Fruit fly (Drosophila melanogaster) whole organism, embryonic: ENCODE results near the gene CG42307.

Source experiments
- CG12071 ChIP-seq: fragments of 200-800 bp; sonication (Bioruptor generic); optimal IDR thresholded peaks from 3 replicates; lab custom pipeline; 2018; ENCODE audit warnings: missing biosample characterization, mild to moderate bottlenecking, missing genetic modification characterization
- CG12219 ChIP-seq: fragments of 200-800 bp; sonication (Bioruptor generic); optimal IDR thresholded peaks from 3 replicates; lab custom pipeline; 2018; ENCODE audit warnings: missing biosample characterization, mild to moderate bottlenecking, missing genetic modification characterization
- CG12236 ChIP-seq: fragments of 200-800 bp; sonication (Bioruptor generic); optimal IDR thresholded peaks from 2 replicates; lab custom pipeline; 2016; ENCODE audit warnings: missing biosample characterization, missing genetic modification characterization
- CG1233 ChIP-seq: fragments of 200-800 bp; sonication (Bioruptor generic); optimal IDR thresholded peaks from 4 replicates; lab custom pipeline; 2018; ENCODE audit warnings: missing biosample characterization, mild to moderate bottlenecking, missing genetic modification characterization
- CG13287 ChIP-seq: fragments of 200-800 bp; sonication (Bioruptor generic); IDR thresholded peaks from 2 replicates; pipeline ENCODE4 v1.3.6; 2022; ENCODE audit warnings: missing biosample characterization, missing genetic modification characterization; ENCODE audit not compliant: partially characterized antibody
- CG1602 ChIP-seq: fragments of 200-800 bp; sonication (Bioruptor generic); optimal IDR thresholded peaks from 3 replicates; lab custom pipeline; 2016; ENCODE audit warnings: missing biosample characterization, missing genetic modification characterization
- CG17568 ChIP-seq: fragments of 200-800 bp; sonication (Bioruptor generic); optimal IDR thresholded peaks from 2 replicates; lab custom pipeline; 2018; ENCODE audit warnings: missing biosample characterization, mild to moderate bottlenecking, missing genetic modification characterization, moderate library complexity
- CG17802 ChIP-seq: fragments of 200-800 bp; sonication (Bioruptor generic); optimal IDR thresholded peaks from 2 replicates; lab custom pipeline; 2018; ENCODE audit warnings: missing biosample characterization, mild to moderate bottlenecking, missing genetic modification characterization, moderate library complexity
- CG30020 ChIP-seq: fragments of 200-800 bp; optimal IDR thresholded peaks from 2 replicates; lab custom pipeline; 2019; ENCODE audit warnings: missing biosample characterization, mild to moderate bottlenecking, missing genetic modification characterization, moderate library complexity
- CG6175 ChIP-seq: fragments of 200-800 bp; sonication (Bioruptor generic); IDR thresholded peaks from 3 replicates; pipeline ENCODE4 v1.3.6; 2022; ENCODE audit warnings: missing biosample characterization, missing genetic modification characterization
- CG6272 ChIP-seq: fragments of 200-800 bp; sonication (Bioruptor generic); IDR thresholded peaks from 2 replicates; pipeline ENCODE4 v1.3.6; 2022; ENCODE audit warnings: missing biosample characterization, missing genetic modification characterization
- CG8388 ChIP-seq: fragments of 200-800 bp; sonication (Bioruptor generic); optimal IDR thresholded peaks from 2 replicates; lab custom pipeline; 2019; ENCODE audit warnings: missing biosample characterization, mild to moderate bottlenecking, missing genetic modification characterization, moderate library complexity
- CG8478 ChIP-seq: fragments of >200 bp; optimal IDR thresholded peaks from 2 replicates; lab custom pipeline; 2018
- CG8944 ChIP-seq: fragments of 200-800 bp; sonication (Bioruptor generic); optimal IDR thresholded peaks from 3 replicates; lab custom pipeline; 2016; ENCODE audit warnings: missing biosample characterization, missing genetic modification characterization
- CG9797 ChIP-seq: fragments of 200-800 bp; sonication (Bioruptor generic); optimal IDR thresholded peaks from 3 replicates; lab custom pipeline; 2018; ENCODE audit warnings: missing biosample characterization, mild to moderate bottlenecking, missing genetic modification characterization
- Camta ChIP-seq: fragments of 200-800 bp; sonication (Bioruptor generic); optimal IDR thresholded peaks from 2 replicates; lab custom pipeline; 2016; ENCODE audit warnings: missing biosample characterization, missing genetic modification characterization
- Dfd ChIP-seq, 2 experiments: fragments of >200 bp; optimal IDR thresholded peaks; 2 replicates each; lab custom pipeline; 2017; ENCODE audit warnings: missing biosample characterization in 2 of 2, missing genetic modification characterization in 2 of 2
- Doc2 ChIP-seq: fragments of 200-800 bp; sonication (Bioruptor generic); IDR thresholded peaks from 2 replicates; pipeline ENCODE4 v1.3.6; 2022; ENCODE audit warnings: missing biosample characterization, missing genetic modification characterization
- E2f2 ChIP-seq: fragments of 200-800 bp; sonication (Bioruptor generic); IDR thresholded peaks from 2 replicates; pipeline ENCODE4 v1.3.6; 2022; ENCODE audit warnings: missing biosample characterization, missing genetic modification characterization
- Fer3 ChIP-seq: fragments of 200-800 bp; sonication (Bioruptor generic); optimal IDR thresholded peaks from 2 replicates; lab custom pipeline; 2018; ENCODE audit warnings: missing biosample characterization, mild to moderate bottlenecking, missing genetic modification characterization, moderate library complexity
- Hmr ChIP-seq: fragments of 200-800 bp; sonication (Bioruptor generic); optimal IDR thresholded peaks from 3 replicates; lab custom pipeline; 2017; ENCODE audit warnings: mild to moderate bottlenecking, missing biosample characterization, missing genetic modification reagents, missing genetic modification characterization
- MESR4 ChIP-seq: fragments of 200-800 bp; sonication (Bioruptor generic); optimal IDR thresholded peaks from 2 replicates; lab custom pipeline; 2018; ENCODE audit warnings: missing biosample characterization, mild to moderate bottlenecking, missing genetic modification characterization, moderate library complexity
- Mad ChIP-seq: fragments of 200-800 bp; sonication (Bioruptor generic); optimal IDR thresholded peaks from 2 replicates; lab custom pipeline; 2016; ENCODE audit warnings: missing biosample characterization, missing genetic modification characterization
- Mes4 ChIP-seq: fragments of 200-800 bp; sonication (Bioruptor generic); optimal IDR thresholded peaks from 2 replicates; lab custom pipeline; 2016; ENCODE audit warnings: missing biosample characterization, missing genetic modification characterization
- Sin3A ChIP-seq: fragments of >200 bp; optimal IDR thresholded peaks from 2 replicates; lab custom pipeline; 2018
- Sry-β ChIP-seq: fragments of 200-800 bp; sonication (Bioruptor generic); optimal IDR thresholded peaks from 2 replicates; lab custom pipeline; 2018; ENCODE audit warnings: missing biosample characterization, mild to moderate bottlenecking, missing genetic modification characterization, moderate library complexity
- Sry-δ ChIP-seq: fragments of 200-800 bp; sonication (Bioruptor generic); optimal IDR thresholded peaks from 2 replicates; lab custom pipeline; 2016; ENCODE audit warnings: missing biosample characterization, missing genetic modification characterization
- TFAM ChIP-seq: fragments of 200-800 bp; sonication (Bioruptor generic); optimal IDR thresholded peaks from 2 replicates; lab custom pipeline; 2017; ENCODE audit warnings: missing biosample characterization, missing genetic modification characterization, inconsistent platforms
- Tbp ChIP-seq: fragments of >200 bp; optimal IDR thresholded peaks from 2 replicates; lab custom pipeline; 2018; ENCODE audit warnings: missing biosample characterization, missing genetic modification characterization
- ab ChIP-seq: fragments of 200-800 bp; sonication (Bioruptor generic); optimal IDR thresholded peaks from 2 replicates; lab custom pipeline; 2016; ENCODE audit warnings: missing biosample characterization, missing genetic modification characterization
- cato ChIP-seq: fragments of 200-800 bp; sonication (Bioruptor generic); optimal IDR thresholded peaks from 2 replicates; lab custom pipeline; 2016; ENCODE audit warnings: missing biosample characterization, missing genetic modification characterization, borderline replicate concordance
- crc ChIP-seq: fragments of 200-800 bp; sonication (Bioruptor generic); optimal IDR thresholded peaks from 2 replicates; lab custom pipeline; 2016; ENCODE audit warnings: missing biosample characterization, missing genetic modification characterization
- dimm ChIP-seq: fragments of 200-800 bp; sonication (Bioruptor generic); IDR thresholded peaks from 2 replicates; pipeline ENCODE4 v1.3.6; 2022; ENCODE audit warnings: missing biosample characterization, missing genetic modification characterization
- eyg ChIP-seq: fragments of 200-800 bp; sonication (Bioruptor generic); optimal IDR thresholded peaks from 3 replicates; lab custom pipeline; 2016; ENCODE audit warnings: missing biosample characterization, missing genetic modification characterization
- gt ChIP-seq: fragments of 200-800 bp; sonication (Bioruptor generic); IDR thresholded peaks from 2 replicates; pipeline ENCODE4 v1.3.6; 2022; ENCODE audit warnings: missing biosample characterization, missing genetic modification characterization
- inv ChIP-seq: fragments of 200-800 bp; sonication (Bioruptor generic); IDR thresholded peaks from 2 replicates; pipeline ENCODE4 v1.3.6; 2022; ENCODE audit warnings: missing biosample characterization, missing genetic modification characterization; ENCODE audit not compliant: partially characterized antibody
- kah ChIP-seq: fragments of 200-800 bp; sonication (Bioruptor generic); optimal IDR thresholded peaks from 2 replicates; lab custom pipeline; 2018; ENCODE audit warnings: missing biosample characterization, mild to moderate bottlenecking, missing genetic modification characterization
- ken ChIP-seq: fragments of 200-800 bp; sonication (Bioruptor generic); IDR thresholded peaks from 3 replicates; pipeline ENCODE4 v1.3.6; 2022; ENCODE audit warnings: missing biosample characterization, missing genetic modification characterization
- mam ChIP-seq: fragments of 200-800 bp; sonication (Bioruptor generic); optimal IDR thresholded peaks from 3 replicates; lab custom pipeline; 2016; ENCODE audit warnings: missing biosample characterization, missing genetic modification characterization
- nau ChIP-seq: fragments of 200-800 bp; sonication (Bioruptor generic); optimal IDR thresholded peaks from 3 replicates; lab custom pipeline; 2017; ENCODE audit warnings: missing biosample characterization, mild to moderate bottlenecking, missing genetic modification characterization, missing genetic modification reagents
- nerfin-2 ChIP-seq: fragments of 200-800 bp; sonication (Bioruptor generic); IDR thresholded peaks from 2 replicates; pipeline ENCODE4 v1.3.6; 2022; ENCODE audit warnings: missing biosample characterization, missing genetic modification characterization; ENCODE audit not compliant: partially characterized antibody
- pb ChIP-seq: fragments of 200-800 bp; sonication (Bioruptor generic); optimal IDR thresholded peaks from 3 replicates; lab custom pipeline; 2016; ENCODE audit warnings: missing biosample characterization, missing genetic modification characterization
- pnt ChIP-seq: fragments of 200-800 bp; sonication (Bioruptor generic); optimal IDR thresholded peaks from 3 replicates; lab custom pipeline; 2016; ENCODE audit warnings: missing biosample characterization, missing genetic modification characterization
- prd ChIP-seq, 3 experiments: fragments of >200 bp in 2 of 3; fragments of 200-800 bp in 1 of 3; sonication (Bioruptor generic) in 1 of 3; optimal IDR thresholded peaks in 2 of 3; IDR thresholded peaks in 1 of 3; 2 replicates in 2 of 3; 3 replicates in 1 of 3; pipeline versions ENCODE4 v1.3.6 to Lab custom; 2017 to 2022; ENCODE audit warnings: missing biosample characterization in 1 of 3, missing genetic modification characterization in 1 of 3
- pzg ChIP-seq: fragments of 200-800 bp; sonication (Bioruptor generic); optimal IDR thresholded peaks from 3 replicates; lab custom pipeline; 2018; ENCODE audit warnings: missing biosample characterization, mild to moderate bottlenecking, missing genetic modification characterization, moderate library complexity
- run ChIP-seq: fragments of 200-800 bp; sonication (Bioruptor generic); optimal IDR thresholded peaks from 3 replicates; lab custom pipeline; 2018; ENCODE audit warnings: missing biosample characterization, mild to moderate bottlenecking, missing genetic modification characterization
- sd ChIP-seq: fragments of 200-800 bp; sonication (Bioruptor generic); optimal IDR thresholded peaks from 3 replicates; lab custom pipeline; 2018; ENCODE audit warnings: missing biosample characterization, mild to moderate bottlenecking, missing genetic modification characterization, moderate library complexity
- sim ChIP-seq: fragments of 200-800 bp; sonication (Bioruptor generic); IDR thresholded peaks from 2 replicates; pipeline ENCODE4 v1.3.6; 2022; ENCODE audit warnings: missing biosample characterization, missing genetic modification characterization
- sr ChIP-seq: fragments of 200-800 bp; sonication (Bioruptor generic); IDR thresholded peaks from 3 replicates; pipeline ENCODE4 v1.3.6; 2022; ENCODE audit warnings: missing biosample characterization, missing genetic modification characterization
- tap ChIP-seq: fragments of 200-800 bp; optimal IDR thresholded peaks from 3 replicates; lab custom pipeline; 2019; ENCODE audit warnings: missing biosample characterization, mild to moderate bottlenecking, missing genetic modification characterization, moderate library complexity
- twi ChIP-seq: fragments of 200-800 bp; optimal IDR thresholded peaks from 2 replicates; lab custom pipeline; 2019; ENCODE audit warnings: missing biosample characterization, mild to moderate bottlenecking, missing genetic modification characterization, moderate library complexity

CG42307 gene

dm6 chr3L:7344965-7345427, 16.1 kb downstream of the CG42307 start, which contains the start of gene Cln7 (continued):
- TF ChIP-seq prd (optimal IDR thresholded peaks at IDR 0.05; lab: Kevin White, UChicago) (no peak), prd (GFP tag; IDR thresholded peaks at IDR 0.05; lab: Robert Waterston, UW) (no peak), CG17802 (tag; lab: Kevin White, UChicago) (no peak), Fer3 (tag; lab: Kevin White, UChicago) (no peak), gt (GFP tag; lab: Robert Waterston, UW) (no peak), nau (no peak), CG6175 (peak; percentile 29; the same call in 1 of the 3 replicates), Sin3A (lab: Kevin White, UChicago) (no peak), CG1233 (GFP tag; lab: Kevin White, UChicago) (no peak), Mes4 (no peak), ab (GFP tag; lab: Kevin White, UChicago) (no peak), CG8478 (no peak), Camta (no peak), twi (tag; lab: Kevin White, UChicago) (no peak), CG8944 (GFP tag; lab: Kevin White, UChicago) (no peak), Hmr (GFP tag; lab: Kevin White, UChicago) (peak; percentile 57), kah (peak; percentile 98), sr (GFP tag; lab: Robert Waterston, UW) (peak; percentile 44; the same call in 1 of the 3 replicates), sim (GFP tag; lab: Robert Waterston, UW) (peak; percentile 49; the same call in 1 of the 2 replicates), run (no peak), Mad (GFP tag; lab: Kevin White, UChicago) (no peak), pzg (no peak), crc (GFP tag; lab: Kevin White, UChicago) (no peak), CG8388 (GFP tag; lab: Kevin White, UChicago) (peak; percentile 2), pnt (GFP tag; lab: Kevin White, UChicago) (no peak), TFAM (GFP tag; lab: Kevin White, UChicago) (no peak), CG12236 (GFP tag; lab: Kevin White, UChicago) (no peak), CG9797 (GFP tag; lab: Kevin White, UChicago) (no peak), mam (GFP tag; lab: Kevin White, UChicago) (no peak), CG1602 (GFP tag; lab: Kevin White, UChicago) (no peak), CG12071 (GFP tag; lab: Kevin White, UChicago) (peak; percentile 70), eyg (no peak), CG13287 (GFP tag; lab: Robert Waterston, UW) (0 out of 2 replicates have a peak, but pooled peaks have one; percentile 42), CG12219 (GFP tag; lab: Kevin White, UChicago) (peak; percentile 16), Doc2 (no peak), Dfd (GFP tag; optimal IDR thresholded peaks at IDR 0.05; lab: Kevin White, UChicago) (no peak), pb (GFP tag; lab: Kevin White, UChicago) (no peak), cato (no peak), nerfin-2 (GFP tag; lab: Robert Waterston, UW) (no peak), sd (tag; lab: Kevin White, UChicago) (no peak), E2f2 (GFP tag; lab: Robert Waterston, UW) (peak; percentile 42; the same call in 1 of the 2 replicates), CG6272 (GFP tag; lab: Robert Waterston, UW) (0 out of 2 replicates have a peak, but pooled peaks have one; percentile 10), CG30020 (tag; lab: Kevin White, UChicago) (no peak), ken (GFP tag; lab: Robert Waterston, UW) (no peak; the same call in 2 of the 3 replicates), Sry-δ (GFP tag; lab: Kevin White, UChicago) (no peak), MESR4 (GFP tag; lab: Kevin White, UChicago) (peak; percentile 72), CG17568 (GFP tag; lab: Kevin White, UChicago) (no peak), inv (no peak), tap (tag; lab: Kevin White, UChicago) (no peak), Sry-β (GFP tag; lab: Kevin White, UChicago) (no peak), dimm (GFP tag; lab: Robert Waterston, UW) (no peak), Tbp (GFP tag; lab: Kevin White, UChicago) (no peak)
